Worm (Caenorhabditis elegans) whole organism, late embryonic: ENCODE measurements around the gene R09F10.1.

Source experiments
- ama-1 ChIP-seq: fragments of 150-350 bp; optimal IDR thresholded peaks from 2 replicates; lab custom pipeline; 2014
- ceh-24 ChIP-seq: sonication (generic microtip); optimal IDR thresholded peaks from 2 replicates; lab custom pipeline; 2016; ENCODE audit warnings: mild to moderate bottlenecking, missing genetic modification characterization, missing compliant biosample characterization
- dve-1 ChIP-seq: sonication (generic microtip); optimal IDR thresholded peaks from 2 replicates; lab custom pipeline; 2017; ENCODE audit warnings: antibody characterized with exemption, mild to moderate bottlenecking, missing genetic modification characterization, missing compliant biosample characterization
- elt-2 ChIP-seq: sonication (generic microtip); optimal IDR thresholded peaks from 2 replicates; lab custom pipeline; 2016; ENCODE audit warnings: missing genetic modification reagents, missing genetic modification characterization, missing compliant biosample characterization
- gmeb-2 ChIP-seq: sonication (generic microtip); optimal IDR thresholded peaks from 2 replicates; lab custom pipeline; 2016; ENCODE audit warnings: missing genetic modification characterization, inconsistent platforms, missing compliant biosample characterization
- nhr-232 ChIP-seq: sonication (generic microtip); optimal IDR thresholded peaks from 2 replicates; lab custom pipeline; 2016; ENCODE audit warnings: missing genetic modification characterization, missing compliant biosample characterization
- pag-3 ChIP-seq: sonication (generic microtip); optimal IDR thresholded peaks from 2 replicates; lab custom pipeline; 2016; ENCODE audit warnings: missing compliant biosample characterization, missing genetic modification characterization, borderline replicate concordance
- pha-4 ChIP-seq: fragments of 150-350 bp; optimal IDR thresholded peaks from 2 replicates; lab custom pipeline; 2018; ENCODE audit warnings: missing biosample characterization, missing genetic modification reagents, missing genetic modification characterization
- sdc-2 ChIP-seq: sonication (generic microtip); optimal IDR thresholded peaks from 2 replicates; lab custom pipeline; 2016; ENCODE audit warnings: missing genotype, missing genetic modification characterization, missing compliant biosample characterization
- tbx-2 ChIP-seq: sonication (generic microtip); optimal IDR thresholded peaks from 2 replicates; lab custom pipeline; 2016; ENCODE audit warnings: missing genetic modification characterization, missing compliant biosample characterization
- unc-55 ChIP-seq: sonication (generic microtip); optimal IDR thresholded peaks from 2 replicates; lab custom pipeline; 2017; ENCODE audit warnings: missing biosample characterization, missing genetic modification reagents, missing genetic modification characterization

ce11 chrX:8323371-8323770, at the start of gene R09F10.1:
- TF ChIP-seq ama-1 (lab: Kevin White, UChicago) (no peak), unc-55 (no peak), sdc-2 (no peak), dve-1 (tag; lab: Kevin White, UChicago) (no peak), elt-2 (tag; lab: Kevin White, UChicago) (peak; percentile 77), tbx-2 (no peak), ceh-24 (no peak), pha-4 (tag; lab: Kevin White, UChicago) (no peak), gmeb-2 (no peak), pag-3 (no peak), nhr-232 (tag; lab: Kevin White, UChicago) (no peak)
